Fruit fly (Drosophila melanogaster): ENCODE results near the gene CG3625.

CG3625 gene

dm6 chr2L:294452-295362 is 3.1 kb upstream of the CG3625 start, which contains the start of the genes U2af38 and Stip1:
TSS of gene U2af38 (minus strand) at chr2L:294681.
TSS of gene Stip1 (plus strand) at chr2L:295122.
- TF ChIP-seq fru (GFP tag; optimal IDR thresholded peaks at IDR 0.05) (no peak), sv (GFP tag; optimal IDR thresholded peaks at IDR 0.05) (peak; percentile 6), Hnf4 (GFP tag; optimal IDR thresholded peaks at IDR 0.05) (no peak), rgr (GFP tag; optimal IDR thresholded peaks at IDR 0.05) (peak; percentile 36), Hr83 (GFP tag; optimal IDR thresholded peaks at IDR 0.05; ENCODE audit: poor library complexity, severe bottlenecking) (peak; percentile 29), lola (GFP tag; optimal IDR thresholded peaks at IDR 0.05) (no peak), jim (GFP tag; optimal IDR thresholded peaks at IDR 0.05) (no peak), Dfd (GFP tag; optimal IDR thresholded peaks at IDR 0.05) (no peak), Sp1 (GFP tag; optimal IDR thresholded peaks at IDR 0.05) (peak; percentile 28), HLH106 (tag; optimal IDR thresholded peaks at IDR 0.05) (peak; percentile 14)

- TF ChIP-seq sage (GFP tag; optimal IDR thresholded peaks at IDR 0.05), result no peak
- no peak for TF ChIP-seq Vsx2 (GFP tag; optimal IDR thresholded peaks at IDR 0.05; ENCODE audit: partially characterized antibody)
- TF ChIP-seq psq (GFP tag; optimal IDR thresholded peaks at IDR 0.05), result no peak
These were observed 706 bp upstream of the CG3625 start, which contains the start of gene CG11562 for dm6 chr2L:292301-292700. TSS of gene CG11562 (plus strand) at chr2L:292419.

- no peak for TF ChIP-seq Dfd (GFP tag; optimal IDR thresholded peaks at IDR 0.05)
- no peak for TF ChIP-seq Jra (GFP tag; optimal IDR thresholded peaks at IDR 0.05)
- no peak for TF ChIP-seq dmrt93B (GFP tag; optimal IDR thresholded peaks at IDR 0.05)
- no peak for TF ChIP-seq usp (GFP tag; optimal IDR thresholded peaks at IDR 0.05)
- no peak for TF ChIP-seq OdsH (GFP tag; optimal IDR thresholded peaks at IDR 0.05)
- no peak for TF ChIP-seq sage (GFP tag; optimal IDR thresholded peaks at IDR 0.05)
- no peak for TF ChIP-seq N (GFP tag; optimal IDR thresholded peaks at IDR 0.05)
- TF ChIP-seq CrebA (GFP tag; optimal IDR thresholded peaks at IDR 0.05; ENCODE audit: borderline replicate concordance), result no peak
- no peak for TF ChIP-seq CG9705 (GFP tag; optimal IDR thresholded peaks at IDR 0.05)
- no peak for TF ChIP-seq HLH106 (tag; optimal IDR thresholded peaks at IDR 0.05)
- no peak for TF ChIP-seq Dif (GFP tag; optimal IDR thresholded peaks at IDR 0.05; ENCODE audit: partially characterized antibody)
- TF ChIP-seq foxo (GFP tag; optimal IDR thresholded peaks at IDR 0.05), result no peak
These were observed 646 bp downstream of the CG3625 start for dm6 chr2L:290949-291348.

- no peak for TF ChIP-seq HLH106 (tag; optimal IDR thresholded peaks at IDR 0.05)
- TF ChIP-seq br (GFP tag; optimal IDR thresholded peaks at IDR 0.05), result no peak
- TF ChIP-seq Hr83 (GFP tag; optimal IDR thresholded peaks at IDR 0.05; ENCODE audit: poor library complexity, severe bottlenecking), result no peak
- TF ChIP-seq sage (GFP tag; optimal IDR thresholded peaks at IDR 0.05), result no peak
- TF ChIP-seq foxo (GFP tag; optimal IDR thresholded peaks at IDR 0.05), result no peak
- no peak for TF ChIP-seq woc (GFP tag; optimal IDR thresholded peaks at IDR 0.05)
- no peak for TF ChIP-seq psq (GFP tag; optimal IDR thresholded peaks at IDR 0.05)
- no peak for TF ChIP-seq sv (GFP tag; optimal IDR thresholded peaks at IDR 0.05)
- TF ChIP-seq Dfd (GFP tag; optimal IDR thresholded peaks at IDR 0.05), result no peak
- no peak for TF ChIP-seq Abd-B (GFP tag; optimal IDR thresholded peaks at IDR 0.05)
- no peak for TF ChIP-seq CG32264 (GFP tag; optimal IDR thresholded peaks at IDR 0.05)
These were observed 1.2 kb downstream of the CG3625 start for dm6 chr2L:290373-290772.

- TF ChIP-seq usp (GFP tag; optimal IDR thresholded peaks at IDR 0.05), result no peak
- no peak for TF ChIP-seq pan (optimal IDR thresholded peaks at IDR 0.05)
- TF ChIP-seq dmrt93B (GFP tag; optimal IDR thresholded peaks at IDR 0.05), result no peak
- TF ChIP-seq fru (GFP tag; optimal IDR thresholded peaks at IDR 0.05), result no peak
These were observed 2.6 kb downstream of the CG3625 start, which contains the start of gene Amnionless for dm6 chr2L:289044-289443. TSS of gene Amnionless (minus strand) at chr2L:289144.

- TF ChIP-seq woc (GFP tag; optimal IDR thresholded peaks at IDR 0.05) (peak; percentile 84), GATAd (GFP tag; optimal IDR thresholded peaks at IDR 0.05) (no peak), Dfd (GFP tag; optimal IDR thresholded peaks at IDR 0.05) (no peak), sage (GFP tag; optimal IDR thresholded peaks at IDR 0.05) (peak; percentile 69), CG9705 (GFP tag; optimal IDR thresholded peaks at IDR 0.05) (peak; percentile 58), Hr83 (GFP tag; optimal IDR thresholded peaks at IDR 0.05; ENCODE audit: poor library complexity, severe bottlenecking) (peak; percentile 98), dl (GFP tag; optimal IDR thresholded peaks at IDR 0.05; ENCODE audit: insufficient read depth in 1 of 2, partially characterized antibody in 2 of 2) (no peak), Mio (GFP tag; optimal IDR thresholded peaks at IDR 0.05) (peak; percentile 66), psq (GFP tag; optimal IDR thresholded peaks at IDR 0.05) (peak; percentile 93), rgr (GFP tag; optimal IDR thresholded peaks at IDR 0.05) (peak; percentile 97), N (GFP tag; optimal IDR thresholded peaks at IDR 0.05) (no peak), Rel (GFP tag; optimal IDR thresholded peaks at IDR 0.05) (peak; percentile 52), Rel (tag; optimal IDR thresholded peaks at IDR 0.05) (peak; percentile 74), CG32264 (GFP tag; optimal IDR thresholded peaks at IDR 0.05) (peak; percentile 63), fru (GFP tag; optimal IDR thresholded peaks at IDR 0.05) (peak; percentile 90), HLH106 (tag; optimal IDR thresholded peaks at IDR 0.05) (peak; percentile 79), brk (GFP tag; optimal IDR thresholded peaks at IDR 0.05) (no peak), Vsx2 (GFP tag; optimal IDR thresholded peaks at IDR 0.05; ENCODE audit: partially characterized antibody) (no peak), Hr78 (GFP tag; optimal IDR thresholded peaks at IDR 0.05) (no peak), OdsH (GFP tag; optimal IDR thresholded peaks at IDR 0.05) (peak; percentile 91), foxo (GFP tag; optimal IDR thresholded peaks at IDR 0.05) (peak; percentile 70 to 96), Abd-B (GFP tag; optimal IDR thresholded peaks at IDR 0.05) (no peak), CrebA (GFP tag; optimal IDR thresholded peaks at IDR 0.05; ENCODE audit: borderline replicate concordance) (no peak)
These were observed 5.2 kb downstream of the CG3625 start for dm6 chr2L:286421-286820.

Data from whole organism, wandering third instar larva.